Worm (Caenorhabditis elegans) whole organism, early embryonic: ENCODE results near the gene W04D12.1.

Experiments used
- F13C5.2 ChIP-seq: sonication (generic microtip); optimal IDR thresholded peaks from 2 replicates; lab custom pipeline; 2017; ENCODE audit warnings: mild to moderate bottlenecking, missing genetic modification characterization, inconsistent platforms, missing compliant biosample characterization
- hmbx-1 ChIP-seq: sonication (generic microtip); optimal IDR thresholded peaks from 2 replicates; lab custom pipeline; 2016; ENCODE audit warnings: mild to moderate bottlenecking, missing genetic modification characterization, missing compliant biosample characterization

DNA sequence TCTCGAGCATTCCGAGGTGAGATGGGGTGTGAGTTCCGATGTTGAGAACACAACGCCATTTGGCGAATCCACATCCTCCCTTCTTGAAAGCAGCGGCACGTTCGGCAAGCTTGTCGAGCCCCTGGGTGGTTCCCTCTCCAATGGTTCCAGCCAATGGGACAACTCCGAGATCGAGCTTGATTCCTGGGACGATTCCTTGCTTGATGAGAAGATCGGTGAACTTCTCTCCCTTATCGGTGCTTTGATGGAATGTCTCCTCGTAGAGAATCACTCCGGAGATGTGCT, 38.6 kb downstream of the W04D12.1 start:
- TF ChIP-seq hmbx-1 (no peak), F13C5.2 (no peak)
